Worm (Caenorhabditis elegans): ENCODE data around the gene sfrp-1.

sfrp-1 gene

ce11 chrIV:6402386-6402905 is at the start of gene sfrp-1:
sfrp-1 (minus strand) TSS chrIV:6402436.
- TF ChIP-seq scrt-1 (GFP tag; IDR thresholded peaks at IDR 0.05) (no peak), hmg-4 (GFP tag; optimal IDR thresholded peaks at IDR 0.05) (no peak), tra-4 (tag; optimal IDR thresholded peaks at IDR 0.05) (no peak), ets-7 (tag; optimal IDR thresholded peaks at IDR 0.05) (no peak), pes-1 (GFP tag; IDR thresholded peaks at IDR 0.05) (no peak), ceh-13 (GFP tag; optimal IDR thresholded peaks at IDR 0.05) (no peak), B0310.2 (tag; optimal IDR thresholded peaks at IDR 0.05) (no peak), ceh-36 (tag; optimal IDR thresholded peaks at IDR 0.05) (no peak), tbx-11 (GFP tag; IDR thresholded peaks at IDR 0.05) (no peak), aly-1 (tag; optimal IDR thresholded peaks at IDR 0.05) (no peak), hnd-1 (tag; optimal IDR thresholded peaks at IDR 0.05) (no peak), tbx-37 (GFP tag; conservative IDR thresholded peaks at IDR 0.05) (no peak), flt-1 (GFP tag; IDR thresholded peaks at IDR 0.05) (no peak)

- TF ChIP-seq ama-1 (optimal IDR thresholded peaks at IDR 0.05) (no peak), tbx-37 (GFP tag; conservative IDR thresholded peaks at IDR 0.05) (no peak), F13C5.2 (tag; optimal IDR thresholded peaks at IDR 0.05) (no peak), B0310.2 (tag; optimal IDR thresholded peaks at IDR 0.05) (no peak), hmg-4 (GFP tag; optimal IDR thresholded peaks at IDR 0.05) (no peak), ceh-13 (GFP tag; optimal IDR thresholded peaks at IDR 0.05) (no peak), ceh-36 (tag; optimal IDR thresholded peaks at IDR 0.05) (no peak), tbx-11 (GFP tag; IDR thresholded peaks at IDR 0.05) (no peak), aly-1 (tag; optimal IDR thresholded peaks at IDR 0.05) (no peak), flt-1 (GFP tag; IDR thresholded peaks at IDR 0.05) (no peak), tra-4 (tag; optimal IDR thresholded peaks at IDR 0.05) (no peak), scrt-1 (GFP tag; IDR thresholded peaks at IDR 0.05) (no peak), sea-1 (GFP tag; conservative IDR thresholded peaks at IDR 0.05) (no peak), hmbx-1 (tag; optimal IDR thresholded peaks at IDR 0.05) (no peak)
Observed at ce11 chrIV:6443018-6443417, 40.8 kb upstream of the sfrp-1 start.

ce11 chrIV:6442016-6442618 is 39.9 kb upstream of the sfrp-1 start:
- no peak for TF ChIP-seq ceh-36 (tag; optimal IDR thresholded peaks at IDR 0.05)

- TF ChIP-seq ets-7 (tag; optimal IDR thresholded peaks at IDR 0.05): no peak
- no peak for TF ChIP-seq pes-1 (GFP tag; IDR thresholded peaks at IDR 0.05)
- TF ChIP-seq ceh-36 (tag; optimal IDR thresholded peaks at IDR 0.05): no peak
- TF ChIP-seq tbx-11 (GFP tag; IDR thresholded peaks at IDR 0.05): no peak
- TF ChIP-seq hmg-4 (GFP tag; optimal IDR thresholded peaks at IDR 0.05): no peak
- no peak for TF ChIP-seq hmbx-1 (tag; optimal IDR thresholded peaks at IDR 0.05)
- TF ChIP-seq tra-4 (tag; optimal IDR thresholded peaks at IDR 0.05): no peak
- no peak for TF ChIP-seq tbx-37 (GFP tag; conservative IDR thresholded peaks at IDR 0.05)
- no peak for TF ChIP-seq aly-1 (tag; optimal IDR thresholded peaks at IDR 0.05)
- TF ChIP-seq scrt-1 (GFP tag; IDR thresholded peaks at IDR 0.05): no peak
- TF ChIP-seq B0310.2 (tag; optimal IDR thresholded peaks at IDR 0.05): no peak
- no peak for TF ChIP-seq hnd-1 (tag; optimal IDR thresholded peaks at IDR 0.05)
- no peak for TF ChIP-seq ama-1 (optimal IDR thresholded peaks at IDR 0.05)
- no peak for TF ChIP-seq sea-1 (GFP tag; conservative IDR thresholded peaks at IDR 0.05)
- TF ChIP-seq F13C5.2 (tag; optimal IDR thresholded peaks at IDR 0.05): no peak
- TF ChIP-seq ceh-13 (GFP tag; optimal IDR thresholded peaks at IDR 0.05): no peak
Observed at ce11 chrIV:6441601-6442000, 39.4 kb upstream of the sfrp-1 start, which contains the start of gene Y73B6BL.31. Y73B6BL.31 (plus strand) TSS chrIV:6441901.

- TF ChIP-seq flt-1 (GFP tag; IDR thresholded peaks at IDR 0.05) (no peak), tbx-37 (GFP tag; conservative IDR thresholded peaks at IDR 0.05) (no peak), pes-1 (GFP tag; IDR thresholded peaks at IDR 0.05) (no peak), aly-1 (tag; optimal IDR thresholded peaks at IDR 0.05) (no peak), hmbx-1 (tag; optimal IDR thresholded peaks at IDR 0.05) (no peak), ceh-36 (tag; optimal IDR thresholded peaks at IDR 0.05) (no peak), B0310.2 (tag; optimal IDR thresholded peaks at IDR 0.05) (no peak), hnd-1 (tag; optimal IDR thresholded peaks at IDR 0.05) (no peak), tra-4 (tag; optimal IDR thresholded peaks at IDR 0.05) (no peak), tbx-11 (GFP tag; IDR thresholded peaks at IDR 0.05) (no peak), F13C5.2 (tag; optimal IDR thresholded peaks at IDR 0.05) (no peak), ceh-13 (GFP tag; optimal IDR thresholded peaks at IDR 0.05) (no peak), scrt-1 (GFP tag; IDR thresholded peaks at IDR 0.05) (no peak)
Observed at ce11 chrIV:6438051-6438450, 35.8 kb upstream of the sfrp-1 start, which contains the start of gene dlc-5. dlc-5 (plus strand) TSS chrIV:6438204.

- TF ChIP-seq hmg-4 (GFP tag; optimal IDR thresholded peaks at IDR 0.05) (no peak), tra-4 (tag; optimal IDR thresholded peaks at IDR 0.05) (no peak), scrt-1 (GFP tag; IDR thresholded peaks at IDR 0.05) (no peak), sea-1 (GFP tag; conservative IDR thresholded peaks at IDR 0.05) (no peak), B0310.2 (tag; optimal IDR thresholded peaks at IDR 0.05) (no peak), ceh-13 (GFP tag; optimal IDR thresholded peaks at IDR 0.05) (no peak), ets-7 (tag; optimal IDR thresholded peaks at IDR 0.05) (no peak), hmbx-1 (tag; optimal IDR thresholded peaks at IDR 0.05) (no peak), tbx-37 (GFP tag; conservative IDR thresholded peaks at IDR 0.05) (no peak), tbx-11 (GFP tag; IDR thresholded peaks at IDR 0.05) (no peak), ceh-36 (tag; optimal IDR thresholded peaks at IDR 0.05) (no peak), hnd-1 (tag; optimal IDR thresholded peaks at IDR 0.05) (no peak), F13C5.2 (tag; optimal IDR thresholded peaks at IDR 0.05) (no peak), pes-1 (GFP tag; IDR thresholded peaks at IDR 0.05) (no peak)
Observed at ce11 chrIV:6433424-6433823, 31.2 kb upstream of the sfrp-1 start.

- TF ChIP-seq aly-1 (tag; optimal IDR thresholded peaks at IDR 0.05) (no peak), pes-1 (GFP tag; IDR thresholded peaks at IDR 0.05) (no peak), ceh-36 (tag; optimal IDR thresholded peaks at IDR 0.05) (no peak), scrt-1 (GFP tag; IDR thresholded peaks at IDR 0.05) (no peak), tbx-11 (GFP tag; IDR thresholded peaks at IDR 0.05) (no peak), ama-1 (optimal IDR thresholded peaks at IDR 0.05) (no peak), sea-1 (GFP tag; conservative IDR thresholded peaks at IDR 0.05) (no peak), hmg-4 (GFP tag; optimal IDR thresholded peaks at IDR 0.05) (no peak), tra-4 (tag; optimal IDR thresholded peaks at IDR 0.05) (no peak), F13C5.2 (tag; optimal IDR thresholded peaks at IDR 0.05) (no peak), ets-7 (tag; optimal IDR thresholded peaks at IDR 0.05) (no peak)
Observed at ce11 chrIV:6432375-6432774, 30.1 kb upstream of the sfrp-1 start.
